Fruit fly (Drosophila melanogaster): ENCODE data around the gene CG14879.

The CG14879 gene

dm6 chr3R:16309302-16310080, 39.5 kb downstream of the CG14879 start (continued):
- TF ChIP-seq sqz (GFP tag; optimal IDR thresholded peaks at IDR 0.05) (no peak), CG18476 (GFP tag; optimal IDR thresholded peaks at IDR 0.05) (no peak), CG4328 (GFP tag; optimal IDR thresholded peaks at IDR 0.05) (no peak), dm (GFP tag; optimal IDR thresholded peaks at IDR 0.05) (no peak), CG15011 (GFP tag; optimal IDR thresholded peaks at IDR 0.05) (no peak), lmd (GFP tag; IDR thresholded peaks at IDR 0.05) (no peak), peb (GFP tag; IDR thresholded peaks at IDR 0.05) (no peak), NfI (GFP tag; optimal IDR thresholded peaks at IDR 0.05) (no peak), hb (GFP tag; IDR thresholded peaks at IDR 0.05; ENCODE audit: partially characterized antibody) (no peak), row (GFP tag; IDR thresholded peaks at IDR 0.05) (peak; percentile 67), nerfin-2 (GFP tag; IDR thresholded peaks at IDR 0.05; ENCODE audit: partially characterized antibody) (0 out of 2 replicates have a peak, but pooled peaks have one; percentile 20), CG12236 (GFP tag; optimal IDR thresholded peaks at IDR 0.05) (no peak), lab (GFP tag; optimal IDR thresholded peaks at IDR 0.05) (peak; percentile 53), CG15479 (GFP tag; optimal IDR thresholded peaks at IDR 0.05) (peak; percentile 1), fd64A (GFP tag; optimal IDR thresholded peaks at IDR 0.05) (no peak), exex (tag; optimal IDR thresholded peaks at IDR 0.05) (no peak), CG9876 (GFP tag; optimal IDR thresholded peaks at IDR 0.05) (no peak), yki (optimal IDR thresholded peaks at IDR 0.05) (no peak), gro (GFP tag; optimal IDR thresholded peaks at IDR 0.05) (no peak), jing (GFP tag; optimal IDR thresholded peaks at IDR 0.05) (no peak), CG4854 (GFP tag; optimal IDR thresholded peaks at IDR 0.05) (peak; percentile 18), CG2712 (tag; optimal IDR thresholded peaks at IDR 0.05) (no peak), CG2199 (GFP tag; IDR thresholded peaks at IDR 0.05) (no peak), CG3838 (GFP tag; optimal IDR thresholded peaks at IDR 0.05) (no peak), Pdp1 (GFP tag; optimal IDR thresholded peaks at IDR 0.05) (peak; percentile 2 to 34), CG11696 (GFP tag; IDR thresholded peaks at IDR 0.05) (0 out of 2 replicates have a peak, but pooled peaks have one; percentile 31), Dfd (GFP tag; optimal IDR thresholded peaks at IDR 0.05) (no peak), ftz-f1 (GFP tag; optimal IDR thresholded peaks at IDR 0.05) (no peak), HmgZ (tag; optimal IDR thresholded peaks at IDR 0.05) (no peak), Hr3 (GFP tag; optimal IDR thresholded peaks at IDR 0.05) (no peak), sens-2 (GFP tag; IDR thresholded peaks at IDR 0.05) (no peak), CG14441 (GFP tag; IDR thresholded peaks at IDR 0.05) (peak; percentile 38; the same call in 1 of the 2 replicates), sug (tag; optimal IDR thresholded peaks at IDR 0.05) (no peak), D19B (GFP tag; optimal IDR thresholded peaks at IDR 0.05) (no peak), Taf1 (GFP tag; IDR thresholded peaks at IDR 0.05) (no peak), CG4820 (GFP tag; optimal IDR thresholded peaks at IDR 0.05) (no peak), pros (GFP tag; optimal IDR thresholded peaks at IDR 0.05) (peak; percentile 20), az2 (GFP tag; optimal IDR thresholded peaks at IDR 0.05) (no peak), CG17385 (GFP tag; optimal IDR thresholded peaks at IDR 0.05) (peak; percentile 15), Sry-δ (GFP tag; optimal IDR thresholded peaks at IDR 0.05) (peak; percentile 12), ase (GFP tag; IDR thresholded peaks at IDR 0.05) (0 out of 3 replicates have a peak, but pooled peaks have one; percentile 24), CG12104 (GFP tag; optimal IDR thresholded peaks at IDR 0.05) (no peak), Optix (GFP tag; IDR thresholded peaks at IDR 0.05) (no peak), wor (GFP tag; IDR thresholded peaks at IDR 0.05) (no peak), CG12659 (GFP tag; optimal IDR thresholded peaks at IDR 0.05) (peak; percentile 23), Doc3 (GFP tag; IDR thresholded peaks at IDR 0.05; ENCODE audit: partially characterized antibody) (no peak), bbx (GFP tag; IDR thresholded peaks at IDR 0.05; ENCODE audit: partially characterized antibody) (no peak), ewg (GFP tag; optimal IDR thresholded peaks at IDR 0.05) (no peak), run (tag; optimal IDR thresholded peaks at IDR 0.05) (no peak), org-1 (GFP tag; optimal IDR thresholded peaks at IDR 0.05) (no peak)
